Worm (Caenorhabditis elegans): ENCODE results near the gene M70.2.

- TF ChIP-seq nhr-11 (tag; optimal IDR thresholded peaks at IDR 0.05) (no peak), C16A3.4 (tag; optimal IDR thresholded peaks at IDR 0.05) (no peak), sox-4 (tag; optimal IDR thresholded peaks at IDR 0.05) (no peak), C04F5.9 (tag; optimal IDR thresholded peaks at IDR 0.05) (no peak), ama-1 (optimal IDR thresholded peaks at IDR 0.05) (no peak), skn-1 (tag; optimal IDR thresholded peaks at IDR 0.05) (no peak), nhr-84 (tag; optimal IDR thresholded peaks at IDR 0.05) (no peak)
These were observed 20.7 kb downstream of the M70.2 start, which contains the start of gene famp-1 for ce11 chrIV:2263564-2263963.

Measured in whole organism, L1 larva.